Worm (Caenorhabditis elegans): ENCODE data around the gene C50B8.4.

ce11 chrV:13559978-13560377 is 11.8 kb upstream of the C50B8.4 start, which contains the start of gene C56A3.8:
- TF ChIP-seq skn-1 (tag; optimal IDR thresholded peaks at IDR 0.05) (no peak), elt-3 (tag; optimal IDR thresholded peaks at IDR 0.05) (no peak), ztf-4 (tag; optimal IDR thresholded peaks at IDR 0.05) (no peak), aly-2 (tag; optimal IDR thresholded peaks at IDR 0.05) (no peak), snpc-4 (tag; optimal IDR thresholded peaks at IDR 0.05) (no peak), ceh-16 (tag; optimal IDR thresholded peaks at IDR 0.05) (no peak), zag-1 (tag; optimal IDR thresholded peaks at IDR 0.05) (no peak), nhr-77 (tag; optimal IDR thresholded peaks at IDR 0.05) (no peak), nhr-23 (tag; optimal IDR thresholded peaks at IDR 0.05) (no peak), unc-62 (GFP tag; optimal IDR thresholded peaks at IDR 0.05) (no peak), ceh-82 (tag; optimal IDR thresholded peaks at IDR 0.05) (no peak), fos-1 (tag; optimal IDR thresholded peaks at IDR 0.05) (no peak), gmeb-1 (tag; optimal IDR thresholded peaks at IDR 0.05) (no peak), crh-2 (tag; optimal IDR thresholded peaks at IDR 0.05) (no peak)

Data from whole organism, L2 larva.